Worm (Caenorhabditis elegans) whole organism, dauer: ENCODE measurements around the gene C50D2.7.
"Not testable (repeated sequence)": the region's sequence is repeated elsewhere in the genome, so short reads cannot be mapped to it uniquely, and the experiment has no call there.

ENCODE experiments used
- unc-62 ChIP-seq: sonication (generic microtip); optimal IDR thresholded peaks from 2 replicates; lab custom pipeline; 2017; ENCODE audit warnings: missing biosample characterization, missing genetic modification reagents, missing genetic modification characterization

Gene C50D2.7

ce11 chrII:101176-101575, 6.1 kb upstream of the C50D2.7 start:
- no peak for TF ChIP-seq unc-62 (GFP tag; lab: Kevin White, UChicago)

DNA sequence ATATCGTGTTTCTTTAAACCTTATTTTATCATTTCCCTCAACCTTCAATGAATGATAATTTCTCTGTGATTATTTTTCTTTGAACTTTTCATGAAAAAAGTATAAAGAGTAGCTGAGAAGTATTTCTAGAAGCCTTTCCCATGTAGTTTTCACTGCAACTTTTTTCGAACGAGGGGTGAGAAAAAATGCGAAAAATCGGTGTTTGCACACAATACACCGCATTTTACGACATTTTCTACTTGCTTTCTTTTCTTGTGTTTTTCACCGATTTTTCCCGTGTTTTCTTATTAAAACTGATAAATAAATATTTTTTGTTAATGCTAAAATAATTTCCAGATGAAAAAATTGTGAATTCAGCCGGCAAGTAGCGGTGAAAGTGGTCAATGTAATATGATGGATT, 3.8 kb upstream of the C50D2.7 start, which contains the start of gene C50D2.10:
C50D2.10 (plus strand) TSS at position 245 of the 400 bp plus-strand sequence.
- TF ChIP-seq unc-62 (GFP tag; lab: Kevin White, UChicago), result not testable (repeated sequence)

ce11 chrII:97992-98763, 3.1 kb upstream of the C50D2.7 start, which contains the start of the genes luc-7L3 and sftb-6:
Gene luc-7L3 (minus strand): TSS chrII:98027.
Gene sftb-6 (plus strand): TSS chrII:98404.
- TF ChIP-seq unc-62 (GFP tag; lab: Kevin White, UChicago), result no peak

DNA sequence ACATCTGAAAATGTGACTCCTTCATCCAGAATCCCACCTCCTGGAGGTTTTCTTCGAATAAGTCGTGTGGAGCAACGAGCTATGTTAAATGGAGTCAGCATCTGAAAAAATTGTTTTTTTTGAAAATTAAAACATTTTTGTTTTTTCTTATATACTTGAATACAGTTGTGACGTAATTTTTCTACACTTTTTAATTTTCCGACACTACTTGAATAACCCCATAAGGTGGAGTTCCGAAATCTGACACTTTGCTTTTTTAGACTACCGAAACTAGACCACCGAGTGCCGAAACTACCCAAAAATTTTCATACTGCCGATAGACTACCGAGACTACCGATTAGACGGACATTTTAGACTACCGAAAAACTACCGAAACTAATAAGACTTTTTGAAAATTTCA, 3.7 kb downstream of the C50D2.7 start, which contains the start of gene mcat-1:
mcat-1 (minus strand) TSS at position 101 of the 400 bp plus-strand sequence.
- no peak for TF ChIP-seq unc-62 (GFP tag; lab: Kevin White, UChicago)

DNA sequence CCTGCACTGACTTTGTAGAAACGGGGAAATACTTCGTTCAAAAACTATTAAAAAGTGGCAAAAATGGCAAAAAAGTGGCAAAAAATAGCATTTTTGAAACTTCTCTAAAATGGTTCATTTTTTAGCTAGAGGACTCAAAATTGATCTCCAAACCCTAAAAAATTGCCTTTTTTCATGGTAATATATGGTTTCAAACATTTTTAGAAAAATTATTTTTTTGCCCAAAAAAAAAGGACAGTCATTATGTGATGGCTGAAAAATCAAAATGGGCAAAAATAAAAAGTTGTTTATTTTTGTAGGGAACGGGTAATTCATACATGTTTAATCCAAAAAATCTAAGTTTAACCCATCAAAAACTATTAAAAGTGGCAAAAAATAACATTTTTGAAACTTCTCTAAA, 7.1 kb downstream of the C50D2.7 start:
- TF ChIP-seq unc-62 (GFP tag; lab: Kevin White, UChicago), result no peak

DNA sequence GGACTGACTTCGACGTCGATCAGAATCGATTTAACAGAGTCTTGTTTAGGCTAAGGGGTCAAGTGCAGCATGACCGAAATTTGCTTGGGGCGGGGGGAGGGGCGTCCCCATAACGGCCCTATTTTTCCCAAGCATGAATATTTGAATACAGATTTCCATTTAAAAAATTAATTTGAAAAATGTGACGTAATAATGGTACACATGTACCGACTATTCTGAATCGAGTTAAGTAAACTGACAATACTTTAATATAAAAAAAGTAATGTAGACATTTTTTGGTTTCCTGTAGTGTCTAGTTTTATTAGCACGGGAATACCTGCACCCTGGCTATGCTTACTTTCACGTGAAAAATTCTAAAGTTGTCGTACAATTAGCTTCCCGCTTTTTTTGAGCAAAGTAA, 8.3 kb downstream of the C50D2.7 start:
- no peak for TF ChIP-seq unc-62 (GFP tag; lab: Kevin White, UChicago)

DNA sequence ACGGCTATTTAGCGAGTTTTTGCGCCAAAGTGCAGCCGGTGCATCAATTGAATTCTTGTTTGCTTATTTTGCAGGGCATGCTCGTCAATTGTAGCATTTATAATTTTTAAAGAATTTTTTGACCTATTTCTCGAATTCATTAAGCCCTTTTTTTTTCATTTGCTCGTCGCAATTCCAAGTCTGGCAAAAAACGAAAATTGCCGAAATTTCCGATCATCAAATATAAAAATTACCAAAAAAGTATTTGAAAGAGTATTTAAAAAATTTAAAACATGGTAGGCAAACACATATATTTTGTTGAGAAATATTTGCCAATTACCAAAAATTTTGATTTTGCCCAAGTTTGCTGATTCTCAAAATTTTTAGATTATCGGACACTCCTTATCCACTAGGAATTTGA, 10.9 kb downstream of the C50D2.7 start, which contains the start of gene C50D2.6:
C50D2.6 (plus strand) TSS at position 301 of the 400 bp plus-strand sequence.
- no peak for TF ChIP-seq unc-62 (GFP tag; lab: Kevin White, UChicago)

DNA sequence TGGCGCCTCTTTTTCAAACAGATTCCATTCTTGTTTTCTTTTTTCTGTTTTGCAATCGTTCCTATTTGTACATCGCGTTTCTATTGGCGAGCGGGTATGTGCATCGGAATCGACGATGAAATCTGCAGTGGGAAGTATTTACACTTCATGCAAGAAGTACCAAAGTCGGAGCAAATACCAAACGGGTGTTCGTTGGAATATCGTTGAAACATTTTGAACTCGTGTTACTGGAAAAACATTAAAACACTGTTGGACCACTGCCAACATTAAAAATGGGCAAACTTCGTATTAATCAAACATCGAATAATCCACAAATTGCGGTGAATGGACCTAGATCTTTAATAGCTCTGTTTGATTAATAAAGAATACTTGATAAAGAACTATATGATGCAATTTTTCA, 15.9 kb downstream of the C50D2.7 start, which contains the start of gene C23H3.9:
C23H3.9 (minus strand) TSS at position 101 of the 400 bp plus-strand sequence.
- no peak for TF ChIP-seq unc-62 (GFP tag; lab: Kevin White, UChicago)

DNA sequence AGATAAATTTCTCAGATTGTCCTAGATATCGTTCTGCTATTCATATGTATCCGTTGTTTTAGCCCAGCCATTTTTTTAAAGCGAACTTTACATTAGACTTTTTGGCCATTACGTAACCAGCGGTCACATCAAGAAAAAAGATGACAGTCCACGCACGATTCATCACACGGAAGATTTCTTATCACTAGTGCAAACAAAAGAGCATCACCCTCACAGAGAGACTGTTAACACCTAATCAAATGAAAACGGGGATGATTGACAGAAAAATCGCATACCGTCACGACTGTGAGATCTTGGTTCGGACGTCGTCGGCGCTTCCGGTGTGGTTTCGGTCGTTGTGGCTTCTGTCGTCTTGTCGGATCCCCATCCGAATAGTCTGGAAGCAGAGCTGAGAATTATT, 18.4 kb downstream of the C50D2.7 start:
- no peak for TF ChIP-seq unc-62 (GFP tag; lab: Kevin White, UChicago)

ce11 chrII:75831-76230, 19.2 kb downstream of the C50D2.7 start:
- TF ChIP-seq unc-62 (GFP tag; lab: Kevin White, UChicago), result no peak

DNA sequence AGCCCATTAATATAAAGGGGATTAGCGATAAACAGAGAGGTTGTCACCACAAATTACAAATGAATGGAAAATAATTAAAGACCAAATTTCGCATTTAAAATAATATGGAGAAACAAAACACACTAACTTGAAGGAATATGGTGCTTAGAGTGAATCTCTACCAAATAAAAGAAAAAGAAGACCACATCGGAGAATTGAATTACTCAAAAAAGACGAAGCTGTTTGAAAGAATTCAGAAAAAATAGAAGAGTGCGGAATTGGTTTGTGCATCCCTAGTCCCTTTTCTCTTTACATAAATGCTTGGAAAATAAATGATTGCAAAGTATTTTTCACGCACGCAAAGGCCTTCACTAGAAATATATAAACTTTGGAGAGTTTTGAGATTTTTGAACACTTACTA, 21.2 kb downstream of the C50D2.7 start:
- TF ChIP-seq unc-62 (GFP tag; lab: Kevin White, UChicago), result no peak

- TF ChIP-seq unc-62 (GFP tag; lab: Kevin White, UChicago), result no peak
Observed at ce11 chrII:73329-73728, 21.7 kb downstream of the C50D2.7 start.

DNA sequence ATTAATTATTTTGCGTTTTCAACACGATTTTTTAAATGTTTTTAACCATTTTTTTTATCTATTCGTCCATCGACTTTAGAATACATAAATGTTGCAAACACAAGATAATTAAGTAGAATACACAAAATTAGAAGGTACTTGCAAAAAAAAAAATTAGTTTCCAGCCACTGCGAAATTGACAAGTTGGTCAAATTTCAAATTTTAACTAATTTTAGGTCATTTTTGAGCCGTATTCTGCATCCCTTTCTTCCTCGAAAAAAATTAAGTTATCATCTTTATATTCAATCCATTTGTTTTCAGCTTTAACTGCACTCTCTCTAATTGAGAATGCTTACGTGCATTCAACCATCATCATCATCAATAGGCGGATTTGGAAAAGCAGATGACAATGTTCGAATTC, 25.7 kb downstream of the C50D2.7 start, which contains the start of gene egl-26:
egl-26 (plus strand) TSS at position 301 of the 400 bp plus-strand sequence.
- TF ChIP-seq unc-62 (GFP tag; lab: Kevin White, UChicago), result no peak

DNA sequence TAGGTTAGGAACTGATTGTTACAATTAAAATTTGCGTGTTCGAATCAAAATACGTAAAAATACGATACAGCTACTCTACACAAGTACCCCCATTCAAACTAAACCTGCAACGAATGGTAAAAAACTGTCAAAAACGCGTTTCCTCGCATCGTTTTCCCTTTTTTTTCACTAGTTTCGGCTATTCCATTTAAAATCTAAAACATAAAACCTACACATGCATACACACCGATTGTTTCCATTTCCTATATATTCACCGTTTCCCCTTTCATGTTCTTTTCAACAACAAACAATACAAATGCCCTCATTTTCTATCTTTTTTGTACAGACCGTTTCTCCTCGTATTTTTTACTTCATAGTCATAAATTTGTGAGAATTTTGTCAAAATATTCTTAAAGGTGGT, 26.3 kb downstream of the C50D2.7 start:
- no peak for TF ChIP-seq unc-62 (GFP tag; lab: Kevin White, UChicago)

ce11 chrII:67663-68062, 27.4 kb downstream of the C50D2.7 start:
- no peak for TF ChIP-seq unc-62 (GFP tag; lab: Kevin White, UChicago)

ce11 chrII:66322-66721, 28.8 kb downstream of the C50D2.7 start:
- no peak for TF ChIP-seq unc-62 (GFP tag; lab: Kevin White, UChicago)

DNA sequence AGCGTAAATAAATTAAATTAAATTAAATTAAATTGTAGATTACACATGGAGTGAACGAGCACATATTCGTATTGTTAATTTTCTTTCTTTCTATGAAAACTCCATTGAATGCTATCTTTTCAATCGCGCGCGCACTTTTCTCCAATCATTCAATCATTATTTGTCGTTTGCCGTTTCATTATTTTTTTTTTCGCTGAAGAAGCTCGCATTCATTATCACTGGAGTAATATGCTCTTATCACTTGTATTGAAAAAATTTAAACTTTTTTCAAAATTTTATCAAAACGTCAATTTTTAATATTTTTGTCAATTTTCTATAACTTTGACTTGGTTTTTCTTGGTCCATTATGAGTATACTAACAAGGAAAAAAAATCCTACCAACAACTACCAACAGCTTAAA, 29.6 kb downstream of the C50D2.7 start:
- no peak for TF ChIP-seq unc-62 (GFP tag; lab: Kevin White, UChicago)
